Worm (Caenorhabditis elegans): ENCODE results near the gene F40G9.19.

F40G9.19 gene

DNA sequence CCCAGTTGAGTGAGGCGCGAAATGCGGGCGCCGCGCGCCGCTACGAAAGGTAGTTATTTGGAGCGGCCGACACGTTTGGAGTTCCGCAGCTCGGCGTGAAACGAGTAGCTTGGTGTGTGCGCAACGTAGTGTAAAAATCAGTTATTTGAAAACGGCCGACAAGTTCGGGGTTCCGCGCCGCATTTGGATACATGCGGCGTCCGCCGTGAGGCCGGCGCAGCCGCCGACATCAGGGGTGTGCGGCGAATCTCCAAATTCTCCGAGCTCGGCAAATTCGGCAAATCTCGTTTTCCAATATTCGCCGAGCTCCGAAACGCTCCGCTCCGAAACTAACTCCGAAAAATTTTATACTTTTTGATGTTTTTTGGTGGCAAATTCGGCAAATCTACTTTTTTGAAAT is 15.6 kb upstream of the F40G9.19 start:
- no peak for TF ChIP-seq W03F9.2 (tag; optimal IDR thresholded peaks at IDR 0.05)
- TF ChIP-seq him-1 (tag; optimal IDR thresholded peaks at IDR 0.05), result no peak
- TF ChIP-seq dao-5 (tag; optimal IDR thresholded peaks at IDR 0.05), result no peak

DNA sequence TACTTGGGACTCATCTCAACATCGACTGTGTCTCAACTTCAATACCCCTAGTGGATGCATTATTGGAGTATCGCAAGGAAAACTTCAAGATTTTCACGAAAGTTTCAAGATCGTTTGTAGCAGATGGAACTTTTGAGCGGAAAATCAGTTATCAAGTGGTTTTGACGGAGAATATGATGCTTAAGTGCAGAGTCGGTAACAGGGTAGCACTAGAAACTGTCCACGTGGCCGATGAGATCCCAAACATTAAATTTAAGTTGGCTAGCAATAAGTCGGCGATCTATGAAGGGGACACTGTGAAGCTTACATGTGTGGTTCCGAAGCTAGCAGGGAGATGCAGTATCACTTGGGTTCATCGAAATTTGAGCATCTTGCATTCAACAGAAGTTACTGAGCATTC is 14.5 kb upstream of the F40G9.19 start:
- no peak for TF ChIP-seq W03F9.2 (tag; optimal IDR thresholded peaks at IDR 0.05)
- TF ChIP-seq him-1 (tag; optimal IDR thresholded peaks at IDR 0.05), result no peak
- no peak for TF ChIP-seq dao-5 (tag; optimal IDR thresholded peaks at IDR 0.05)

DNA sequence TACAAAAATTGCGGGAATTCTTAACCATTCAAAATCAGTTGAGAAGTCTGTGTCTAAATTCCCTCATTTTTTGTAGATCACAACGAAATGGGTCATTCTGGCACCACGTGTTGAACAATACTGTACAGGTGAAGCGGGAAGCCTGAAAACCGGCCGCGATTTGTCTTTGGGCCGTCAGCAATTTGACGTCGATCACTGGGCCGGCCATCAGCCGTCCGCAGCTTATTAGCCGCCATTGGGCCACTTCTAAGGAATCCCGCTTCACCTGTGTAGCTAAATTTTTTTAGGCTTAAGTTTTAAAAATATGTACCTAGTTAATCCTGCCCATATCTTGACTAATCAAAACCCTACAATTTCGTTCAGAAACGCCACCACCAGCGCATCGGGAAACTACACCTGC is 13.9 kb upstream of the F40G9.19 start:
- TF ChIP-seq W03F9.2 (tag; optimal IDR thresholded peaks at IDR 0.05) (no peak), him-1 (tag; optimal IDR thresholded peaks at IDR 0.05) (no peak), dao-5 (tag; optimal IDR thresholded peaks at IDR 0.05) (no peak)

ce11 chrIII:164775-165174 is 8.8 kb upstream of the F40G9.19 start, which contains the start of gene F40G9.8:
Gene F40G9.8 (minus strand): TSS chrIII:164875.
- TF ChIP-seq W03F9.2 (tag; optimal IDR thresholded peaks at IDR 0.05) (no peak), dao-5 (tag; optimal IDR thresholded peaks at IDR 0.05) (no peak), him-1 (tag; optimal IDR thresholded peaks at IDR 0.05) (no peak)

- TF ChIP-seq him-1 (tag; optimal IDR thresholded peaks at IDR 0.05) (no peak), W03F9.2 (tag; optimal IDR thresholded peaks at IDR 0.05) (no peak), dao-5 (tag; optimal IDR thresholded peaks at IDR 0.05) (no peak)
Observed at ce11 chrIII:165390-165789, 8.2 kb upstream of the F40G9.19 start, which contains the start of gene F40G9.7. Gene F40G9.7 (plus strand): TSS chrIII:165690.

DNA sequence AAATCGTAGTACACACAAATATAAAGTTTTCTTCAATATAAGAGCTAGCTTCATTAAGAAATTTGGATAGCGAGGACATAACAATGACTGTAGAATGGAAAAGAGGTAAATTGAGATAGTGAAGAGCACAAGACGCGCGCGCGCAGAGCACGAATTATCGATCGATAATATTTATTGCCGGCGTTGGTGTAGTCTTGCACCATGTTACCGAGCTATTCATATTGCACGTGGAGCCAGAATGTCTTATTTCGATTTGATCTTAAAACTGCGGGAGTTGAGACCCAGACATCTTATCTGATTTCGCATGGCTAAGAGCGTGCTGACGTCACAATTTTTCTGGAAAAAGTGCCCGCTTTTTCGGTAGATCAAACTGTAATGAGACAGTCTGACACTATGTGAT is 4.1 kb upstream of the F40G9.19 start, which contains the start of gene F40G9.18:
Gene F40G9.18, minus strand, starts transcription at position 101 of the 400 bp plus-strand sequence.
- TF ChIP-seq him-1 (tag; optimal IDR thresholded peaks at IDR 0.05), result no peak
- TF ChIP-seq W03F9.2 (tag; optimal IDR thresholded peaks at IDR 0.05), result no peak
- TF ChIP-seq dao-5 (tag; optimal IDR thresholded peaks at IDR 0.05), result no peak

ce11 chrIII:171617-172016 is 2.0 kb upstream of the F40G9.19 start, which contains the start of the genes F40G9.9 and F40G9.12:
Gene F40G9.9 (minus strand): TSS chrIII:171717.
Gene F40G9.12 (plus strand): TSS chrIII:171847.
- TF ChIP-seq dao-5 (tag; optimal IDR thresholded peaks at IDR 0.05) (no peak), him-1 (tag; optimal IDR thresholded peaks at IDR 0.05) (no peak), W03F9.2 (tag; optimal IDR thresholded peaks at IDR 0.05) (no peak)

- no peak for TF ChIP-seq W03F9.2 (tag; optimal IDR thresholded peaks at IDR 0.05)
- TF ChIP-seq him-1 (tag; optimal IDR thresholded peaks at IDR 0.05), result no peak
- no peak for TF ChIP-seq dao-5 (tag; optimal IDR thresholded peaks at IDR 0.05)
Observed at ce11 chrIII:175733-176132, 2.1 kb downstream of the F40G9.19 start, which contains the start of gene clec-148. Gene clec-148 (minus strand): TSS chrIII:175833.

DNA sequence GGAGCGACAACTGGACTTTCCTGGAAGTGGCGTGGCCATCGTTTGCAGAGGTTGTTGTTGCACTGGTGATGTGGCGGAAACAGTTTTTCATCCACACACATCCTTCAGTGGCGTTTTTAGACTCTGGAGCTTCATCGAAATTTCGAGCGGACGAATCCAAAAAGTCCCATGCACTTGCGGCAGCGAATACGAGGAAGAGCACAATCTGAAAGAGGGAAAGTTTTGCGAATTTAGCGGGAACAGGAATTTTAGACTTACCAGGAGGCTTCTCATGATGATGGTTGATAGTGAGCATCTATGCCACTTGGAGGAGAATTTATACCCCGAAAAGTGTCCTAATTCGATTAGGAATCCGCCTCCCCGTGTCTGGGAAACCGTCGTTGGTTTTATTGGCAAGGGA is 4.1 kb downstream of the F40G9.19 start, which contains the start of gene F40G9.14:
Gene F40G9.14, minus strand, starts transcription at position 101 of the 400 bp plus-strand sequence.
- TF ChIP-seq him-1 (tag; optimal IDR thresholded peaks at IDR 0.05) (no peak), dao-5 (tag; optimal IDR thresholded peaks at IDR 0.05) (no peak), W03F9.2 (tag; optimal IDR thresholded peaks at IDR 0.05) (no peak)

DNA sequence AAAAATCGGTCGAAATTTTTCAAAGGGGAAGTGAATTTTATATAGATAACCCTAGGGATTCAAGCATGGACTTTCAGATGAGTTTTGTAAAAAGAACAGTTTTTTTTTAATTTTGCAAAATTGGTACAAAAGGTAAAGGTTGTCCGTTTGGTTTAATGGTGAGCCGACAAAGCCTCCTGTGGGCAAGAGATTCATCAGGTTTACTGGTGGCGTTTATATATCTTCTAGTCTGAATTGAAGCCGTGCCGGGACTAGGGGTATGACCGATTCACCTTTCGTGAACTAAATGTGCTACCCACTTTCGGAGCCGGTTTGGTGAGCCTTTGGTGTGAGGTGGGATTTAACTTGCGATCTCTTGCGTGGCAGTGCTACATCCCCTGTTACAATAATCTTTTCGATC is 4.5 kb downstream of the F40G9.19 start:
- TF ChIP-seq W03F9.2 (tag; optimal IDR thresholded peaks at IDR 0.05) (no peak), him-1 (tag; optimal IDR thresholded peaks at IDR 0.05) (no peak), dao-5 (tag; optimal IDR thresholded peaks at IDR 0.05) (no peak)

DNA sequence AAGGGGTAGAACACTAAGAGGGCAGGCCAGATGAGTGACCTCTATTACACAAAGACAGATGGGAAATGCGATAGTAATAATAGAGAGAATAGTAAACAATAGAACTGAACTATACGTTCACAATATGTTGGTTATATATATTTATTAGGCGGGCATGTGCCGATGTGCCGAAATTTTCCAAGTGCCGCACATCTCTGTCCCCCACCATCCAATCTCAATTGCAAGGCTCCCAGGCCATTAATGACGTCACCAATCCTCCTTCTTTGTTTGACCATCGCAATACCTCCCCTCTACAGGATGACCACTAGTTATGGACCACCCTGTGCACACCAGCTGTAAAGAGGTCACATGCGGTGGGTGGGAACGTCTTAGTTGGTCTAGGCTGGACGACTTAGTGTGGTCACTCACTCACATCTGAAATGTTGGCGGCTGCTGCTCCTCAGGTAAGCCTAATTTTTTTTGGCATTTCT is 5.6 kb downstream of the F40G9.19 start, which contains the start of gene F40G9.6:
Gene F40G9.6, plus strand, starts transcription at position 420 of the 470 bp plus-strand sequence.
- TF ChIP-seq W03F9.2 (tag; optimal IDR thresholded peaks at IDR 0.05) (no peak), him-1 (tag; optimal IDR thresholded peaks at IDR 0.05) (no peak), dao-5 (tag; optimal IDR thresholded peaks at IDR 0.05) (no peak)

ce11 chrIII:180963-181362 is 7.4 kb downstream of the F40G9.19 start, which contains the start of gene F40G9.5:
Gene F40G9.5 (plus strand): TSS chrIII:181263.
- TF ChIP-seq him-1 (tag; optimal IDR thresholded peaks at IDR 0.05), result no peak
- no peak for TF ChIP-seq W03F9.2 (tag; optimal IDR thresholded peaks at IDR 0.05)
- no peak for TF ChIP-seq dao-5 (tag; optimal IDR thresholded peaks at IDR 0.05)

- no peak for TF ChIP-seq him-1 (tag; optimal IDR thresholded peaks at IDR 0.05)
- TF ChIP-seq dao-5 (tag; optimal IDR thresholded peaks at IDR 0.05), result no peak
- TF ChIP-seq W03F9.2 (tag; optimal IDR thresholded peaks at IDR 0.05), result no peak
Observed at ce11 chrIII:182080-182479, 8.5 kb downstream of the F40G9.19 start, which contains the start of gene F40G9.15. Gene F40G9.15 (plus strand): TSS chrIII:182380.

DNA sequence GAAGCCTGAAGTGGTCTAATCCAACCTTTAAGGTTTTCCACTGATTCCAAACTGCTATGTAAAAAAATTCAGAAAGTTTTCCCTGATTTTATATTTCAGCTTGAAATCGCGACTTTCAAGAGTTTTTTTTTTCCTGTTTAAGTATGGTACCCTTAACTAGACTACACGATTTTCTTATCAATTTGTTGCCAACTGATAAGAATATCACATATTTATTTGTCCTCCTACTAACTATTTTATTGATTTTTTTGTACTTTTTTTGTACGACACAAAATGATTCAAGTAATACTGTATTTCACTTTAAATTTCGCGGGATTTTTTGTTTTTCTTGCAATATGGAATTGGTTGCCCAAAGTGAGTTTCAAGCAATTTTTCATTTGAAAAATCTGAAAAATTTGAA is 9.5 kb downstream of the F40G9.19 start:
- TF ChIP-seq W03F9.2 (tag; optimal IDR thresholded peaks at IDR 0.05) (no peak), him-1 (tag; optimal IDR thresholded peaks at IDR 0.05) (no peak), dao-5 (tag; optimal IDR thresholded peaks at IDR 0.05) (no peak)

ce11 chrIII:184335-184734 is 10.7 kb downstream of the F40G9.19 start:
- TF ChIP-seq him-1 (tag; optimal IDR thresholded peaks at IDR 0.05), result no peak
- TF ChIP-seq dao-5 (tag; optimal IDR thresholded peaks at IDR 0.05), result no peak
- no peak for TF ChIP-seq W03F9.2 (tag; optimal IDR thresholded peaks at IDR 0.05)
